Worm (Caenorhabditis elegans): ENCODE measurements around the gene C04G6.13.

DNA sequence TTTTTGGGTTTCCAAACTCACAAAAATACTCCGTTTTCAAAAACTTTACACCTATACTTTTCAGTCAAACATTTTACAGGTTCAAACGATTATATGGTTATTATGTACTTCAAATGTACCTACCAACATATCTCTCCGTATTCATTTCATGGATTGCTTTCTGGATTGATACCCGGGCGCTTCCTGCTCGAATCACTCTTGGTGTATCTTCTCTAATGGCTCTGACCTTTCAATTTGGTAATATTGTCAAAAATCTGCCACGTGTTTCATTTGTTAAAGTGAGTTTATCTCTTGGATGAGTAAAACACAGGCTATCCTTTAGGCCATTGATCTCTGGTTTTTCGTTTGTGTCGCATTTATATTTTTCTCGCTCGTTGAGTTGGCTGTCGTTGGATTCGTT, 37.8 kb downstream of the C04G6.13 start:
- TF ChIP-seq tab-1 (GFP tag; IDR thresholded peaks at IDR 0.05), result no peak
- no peak for TF ChIP-seq med-1 (GFP tag; optimal IDR thresholded peaks at IDR 0.05; ENCODE audit: insufficient read depth)
- TF ChIP-seq ref-1 (GFP tag; conservative IDR thresholded peaks at IDR 0.05), result no peak
- TF ChIP-seq ztf-29 (GFP tag; IDR thresholded peaks at IDR 0.05), result no peak
- TF ChIP-seq flt-1 (GFP tag; IDR thresholded peaks at IDR 0.05), result no peak
- TF ChIP-seq klf-2 (GFP tag; conservative IDR thresholded peaks at IDR 0.05), result no peak
- no peak for TF ChIP-seq cog-1 (tag; optimal IDR thresholded peaks at IDR 0.05)
- no peak for TF ChIP-seq T22C8.4 (GFP tag; IDR thresholded peaks at IDR 0.05)
